Worm (Caenorhabditis elegans): Measurements from ENCODE around the gene taf-11.1.

The taf-11.1 gene

ce11 chrX:4254782-4255181, at the start of gene taf-11.1:
taf-11.1 (plus strand) TSS chrX:4255170.
- TF ChIP-seq skn-1 (tag; optimal IDR thresholded peaks at IDR 0.05) (no peak), zag-1 (tag; optimal IDR thresholded peaks at IDR 0.05) (no peak), ztf-11 (tag; optimal IDR thresholded peaks at IDR 0.05) (no peak), fkh-4 (tag; optimal IDR thresholded peaks at IDR 0.05; ENCODE audit: borderline replicate concordance) (no peak), nhr-77 (tag; optimal IDR thresholded peaks at IDR 0.05) (no peak), lin-15B (tag; optimal IDR thresholded peaks at IDR 0.05) (no peak), F16B12.6 (tag; optimal IDR thresholded peaks at IDR 0.05) (peak; percentile 30), dpl-1 (GFP tag; optimal IDR thresholded peaks at IDR 0.05) (peak in 2 of 3 experiments; percentile 16 to 34), isw-1 (GFP tag; IDR thresholded peaks at IDR 0.05) (no peak), ces-1 (GFP tag; optimal IDR thresholded peaks at IDR 0.05) (no peak), hpl-2 (GFP tag; optimal IDR thresholded peaks at IDR 0.05) (no peak), swsn-7 (tag; optimal IDR thresholded peaks at IDR 0.05) (no peak), tlp-1 (tag; optimal IDR thresholded peaks at IDR 0.05) (no peak), aha-1 (tag; optimal IDR thresholded peaks at IDR 0.05) (no peak), ceh-8 (GFP tag; optimal IDR thresholded peaks at IDR 0.05) (no peak), unc-130 (tag; optimal IDR thresholded peaks at IDR 0.05) (no peak), alr-1 (tag; optimal IDR thresholded peaks at IDR 0.05; ENCODE audit: borderline replicate concordance) (no peak), nhr-47 (tag; optimal IDR thresholded peaks at IDR 0.05) (no peak), egl-13 (tag; optimal IDR thresholded peaks at IDR 0.05) (no peak), pax-3 (tag; optimal IDR thresholded peaks at IDR 0.05) (no peak), C04F5.9 (tag; optimal IDR thresholded peaks at IDR 0.05) (no peak), lir-3 (tag; optimal IDR thresholded peaks at IDR 0.05; ENCODE audit: poor library complexity) (no peak), elt-3 (tag; optimal IDR thresholded peaks at IDR 0.05) (no peak), nhr-84 (tag; optimal IDR thresholded peaks at IDR 0.05) (no peak), pag-3 (tag; optimal IDR thresholded peaks at IDR 0.05; ENCODE audit: borderline replicate concordance, insufficient read depth) (no peak), zip-4 (GFP tag; optimal IDR thresholded peaks at IDR 0.05) (no peak), mef-2 (tag; optimal IDR thresholded peaks at IDR 0.05) (no peak), blmp-1 (tag; optimal IDR thresholded peaks at IDR 0.05) (no peak), sox-4 (tag; optimal IDR thresholded peaks at IDR 0.05) (no peak), lin-39 (tag; optimal IDR thresholded peaks at IDR 0.05) (no peak), C34B4.2 (tag; optimal IDR thresholded peaks at IDR 0.05) (no peak), hlh-17 (GFP tag; optimal IDR thresholded peaks at IDR 0.05; ENCODE audit: borderline replicate concordance) (no peak), ceh-90 (tag; optimal IDR thresholded peaks at IDR 0.05) (no peak), snpc-4 (tag; optimal IDR thresholded peaks at IDR 0.05) (no peak), unc-98 (GFP tag; IDR thresholded peaks at IDR 0.05) (no peak), unc-86 (tag; optimal IDR thresholded peaks at IDR 0.05) (no peak), nhr-90 (tag; optimal IDR thresholded peaks at IDR 0.05; ENCODE audit: poor library complexity) (no peak), unc-30 (tag; optimal IDR thresholded peaks at IDR 0.05) (no peak), ets-5 (GFP tag; IDR thresholded peaks at IDR 0.05) (no peak), ceh-88 (GFP tag; IDR thresholded peaks at IDR 0.05) (no peak), mab-9 (GFP tag; IDR thresholded peaks at IDR 0.05) (no peak), unc-62 (GFP tag; optimal IDR thresholded peaks at IDR 0.05) (no peak), Y116A8C.19 (tag; optimal IDR thresholded peaks at IDR 0.05; ENCODE audit: borderline replicate concordance) (no peak), C16A3.4 (tag; optimal IDR thresholded peaks at IDR 0.05) (no peak), lin-35 (GFP tag; optimal IDR thresholded peaks at IDR 0.05) (peak in 1 of 2 experiments; percentile 53), nhr-76 (tag; optimal IDR thresholded peaks at IDR 0.05) (no peak), mep-1 (tag; optimal IDR thresholded peaks at IDR 0.05) (peak; percentile 26), ceh-82 (tag; optimal IDR thresholded peaks at IDR 0.05) (no peak), xbp-1 (tag; optimal IDR thresholded peaks at IDR 0.05) (peak; percentile 11), nhr-20 (tag; optimal IDR thresholded peaks at IDR 0.05) (peak; percentile 2), lin-14 (GFP tag; optimal IDR thresholded peaks at IDR 0.05) (peak; percentile 67), vab-15 (tag; optimal IDR thresholded peaks at IDR 0.05) (no peak), ceh-63 (GFP tag; optimal IDR thresholded peaks at IDR 0.05) (no peak)

Data from whole organism, L1 larva.